Worm (Caenorhabditis elegans) whole organism, L1 larva: ENCODE results near the gene fbxa-179.

Experiments
- C04F5.9 ChIP-seq: sonication (generic microtip); optimal IDR thresholded peaks from 2 replicates; lab custom pipeline; 2016; ENCODE audit warnings: missing genetic modification characterization, missing compliant biosample characterization
- C16A3.4 ChIP-seq: fragments of 150-350 bp; optimal IDR thresholded peaks from 2 replicates; lab custom pipeline; 2014; ENCODE audit warnings: missing biosample characterization, missing genetic modification characterization
- aha-1 ChIP-seq: fragments of 150-350 bp; optimal IDR thresholded peaks from 2 replicates; lab custom pipeline; 2014; ENCODE audit warnings: missing biosample characterization, missing genetic modification characterization
- ceh-8 ChIP-seq: fragments of 200-800 bp; sonication (Bioruptor generic); optimal IDR thresholded peaks from 2 replicates; lab custom pipeline; 2018; ENCODE audit warnings: mild to moderate bottlenecking, missing genetic modification characterization, moderate library complexity, missing compliant biosample characterization
- dsc-1 ChIP-seq: sonication (generic microtip); optimal IDR thresholded peaks from 2 replicates; lab custom pipeline; 2016; ENCODE audit warnings: mild to moderate bottlenecking, missing genetic modification characterization, missing compliant biosample characterization
- efl-3 ChIP-seq: fragments of 200-800 bp; sonication (Bioruptor generic); optimal IDR thresholded peaks from 2 replicates; lab custom pipeline; 2018; ENCODE audit warnings: mild to moderate bottlenecking, missing genetic modification characterization, missing compliant biosample characterization
- elt-3 ChIP-seq, 6 experiments: fragments of 150-350 bp in 1 of 6; sonication (generic microtip); optimal IDR thresholded peaks; 2 replicates each; lab custom pipeline; 2017 to 2018; ENCODE audit warnings: missing biosample characterization in 6 of 6, missing genetic modification characterization in 6 of 6, inconsistent platforms in 1 of 6
- ets-5 ChIP-seq: fragments of 200-800 bp; sonication (Bioruptor generic); IDR thresholded peaks from 2 replicates; pipeline ENCODE4 v1.3.6; 2022; ENCODE audit warnings: missing genetic modification characterization, missing compliant biosample characterization
- fkh-4 ChIP-seq: sonication (generic microtip); optimal IDR thresholded peaks from 2 replicates; lab custom pipeline; 2016; ENCODE audit warnings: missing compliant biosample characterization, missing genetic modification characterization, borderline replicate concordance
- hlh-17 ChIP-seq: fragments of 200-800 bp; sonication (Bioruptor generic); optimal IDR thresholded peaks from 2 replicates; lab custom pipeline; 2018; ENCODE audit warnings: missing genetic modification characterization, mild to moderate bottlenecking, missing compliant biosample characterization, moderate library complexity, borderline replicate concordance
- hlh-4 ChIP-seq: sonication (generic microtip); optimal IDR thresholded peaks from 2 replicates; lab custom pipeline; 2016; ENCODE audit warnings: mild to moderate bottlenecking, missing genetic modification characterization, missing compliant biosample characterization
- isw-1 ChIP-seq: fragments of 200-800 bp; sonication (Bioruptor generic); IDR thresholded peaks from 2 replicates; pipeline ENCODE4 v1.3.6; 2022; ENCODE audit warnings: missing genetic modification characterization, missing compliant biosample characterization
- jun-1 ChIP-seq: fragments of 150-350 bp; optimal IDR thresholded peaks from 2 replicates; lab custom pipeline; 2014; ENCODE audit warnings: missing biosample characterization, missing genetic modification reagents, missing genetic modification characterization
- lin-13 ChIP-seq: fragments of 150-350 bp; optimal IDR thresholded peaks from 2 replicates; lab custom pipeline; 2014; ENCODE audit warnings: missing biosample characterization, missing genetic modification reagents, missing genetic modification characterization
- lin-14 ChIP-seq: fragments of 200-800 bp; sonication (Bioruptor generic); optimal IDR thresholded peaks from 2 replicates; lab custom pipeline; 2018; ENCODE audit warnings: mild to moderate bottlenecking, missing genetic modification characterization, moderate library complexity, missing compliant biosample characterization
- lin-15B ChIP-seq: fragments of 150-350 bp; sonication (generic microtip); optimal IDR thresholded peaks from 3 replicates; lab custom pipeline; 2014; ENCODE audit warnings: missing biosample characterization, missing genetic modification characterization
- lir-3 ChIP-seq: sonication (generic microtip); optimal IDR thresholded peaks from 2 replicates; lab custom pipeline; 2016; ENCODE audit warnings: mild to moderate bottlenecking, missing genetic modification characterization, moderate library complexity, missing compliant biosample characterization; ENCODE audit not compliant: poor library complexity
- lsy-2 ChIP-seq, 2 experiments: fragments of 150-350 bp; optimal IDR thresholded peaks; 2 replicates each; lab custom pipeline; 2014; ENCODE audit warnings: missing biosample characterization in 2 of 2, missing genetic modification characterization in 2 of 2
- mep-1 ChIP-seq: fragments of 150-350 bp; optimal IDR thresholded peaks from 2 replicates; lab custom pipeline; 2014; ENCODE audit warnings: missing biosample characterization, missing genetic modification characterization
- nhr-19 ChIP-seq: fragments of 200-800 bp; sonication (Bioruptor generic); conservative IDR thresholded peaks from 2 replicates; pipeline ENCODE4 v1.3.6; 2022; ENCODE audit warnings: missing genetic modification characterization, missing compliant biosample characterization
- nhr-20 ChIP-seq: sonication (generic microtip); optimal IDR thresholded peaks from 2 replicates; lab custom pipeline; 2016; ENCODE audit warnings: mild to moderate bottlenecking, missing genetic modification characterization, missing compliant biosample characterization
- nhr-47 ChIP-seq: sonication (generic microtip); optimal IDR thresholded peaks from 2 replicates; lab custom pipeline; 2016; ENCODE audit warnings: mild to moderate bottlenecking, missing genetic modification characterization, moderate library complexity, missing compliant biosample characterization
- nhr-71 ChIP-seq: sonication (generic microtip); optimal IDR thresholded peaks from 2 replicates; lab custom pipeline; 2016; ENCODE audit warnings: mild to moderate bottlenecking, missing genetic modification characterization, moderate library complexity, missing compliant biosample characterization
- nhr-84 ChIP-seq: sonication (generic microtip); optimal IDR thresholded peaks from 2 replicates; lab custom pipeline; 2017; ENCODE audit warnings: missing biosample characterization, missing genetic modification characterization
- nhr-85 ChIP-seq: sonication (generic microtip); peaks from one replicate; lab custom pipeline; 2016; ENCODE audit warnings: missing genetic modification characterization, inconsistent platforms, missing compliant biosample characterization
- pqm-1 ChIP-seq: sonication (generic microtip); optimal IDR thresholded peaks from 3 replicates; lab custom pipeline; 2017; ENCODE audit warnings: missing biosample characterization, missing genetic modification characterization
- rnt-1 ChIP-seq: sonication (generic microtip); optimal IDR thresholded peaks from 2 replicates; lab custom pipeline; 2016; ENCODE audit warnings: mild to moderate bottlenecking, missing genetic modification characterization, moderate library complexity, missing compliant biosample characterization
- sup-37 ChIP-seq: fragments of 200-800 bp; sonication (Bioruptor generic); optimal IDR thresholded peaks from 2 replicates; lab custom pipeline; 2018; ENCODE audit warnings: mild to moderate bottlenecking, missing genetic modification characterization, missing compliant biosample characterization
- tlp-1 ChIP-seq: fragments of 150-350 bp; optimal IDR thresholded peaks from 2 replicates; lab custom pipeline; 2014; ENCODE audit warnings: missing biosample characterization, missing genetic modification characterization
- unc-30 ChIP-seq: sonication (generic microtip); optimal IDR thresholded peaks from 2 replicates; lab custom pipeline; 2017; ENCODE audit warnings: missing biosample characterization, missing genetic modification characterization
- unc-62 ChIP-seq: fragments of 150-350 bp; optimal IDR thresholded peaks from 2 replicates; lab custom pipeline; 2014; ENCODE audit warnings: missing biosample characterization, missing genetic modification reagents, missing genetic modification characterization
- unc-98 ChIP-seq: fragments of 200-800 bp; sonication (Bioruptor generic); IDR thresholded peaks from 2 replicates; pipeline ENCODE4 v1.3.6; 2022; ENCODE audit warnings: missing genetic modification characterization, missing compliant biosample characterization
- vab-15 ChIP-seq: sonication (generic microtip); optimal IDR thresholded peaks from 2 replicates; lab custom pipeline; 2017; ENCODE audit warnings: missing genotype, mild to moderate bottlenecking, missing genetic modification characterization, missing compliant biosample characterization
- ztf-4 ChIP-seq: fragments of 150-350 bp; optimal IDR thresholded peaks from 2 replicates; lab custom pipeline; 2014; ENCODE audit warnings: missing biosample characterization, missing genetic modification characterization

Gene fbxa-179

ce11 chrX:14424673-14425072, 12.0 kb upstream of the fbxa-179 start, which contains the start of gene F23D12.11:
F23D12.11 (minus strand) TSS chrX:14424751.
- no peak for TF ChIP-seq tlp-1 (tag; lab: Kevin White, UChicago)
- TF ChIP-seq fkh-4 (tag; lab: Kevin White, UChicago) = no peak
- no peak for TF ChIP-seq lin-14
- no peak for TF ChIP-seq lin-13 (GFP tag; lab: Kevin White, UChicago)
- peak in 1 of 6 experiments; percentile 71 for TF ChIP-seq elt-3 (tag; optimal IDR thresholded peaks at IDR 0.05; lab: Kevin White, UChicago)
- TF ChIP-seq nhr-19 (GFP tag; lab: Robert Waterston, UW) = no peak
- TF ChIP-seq, all 84 proteins: peak for 1

ce11 chrX:14424186-14424585, 11.5 kb upstream of the fbxa-179 start:
- TF ChIP-seq nhr-85 = no peak

ce11 chrX:14423105-14423504, 10.4 kb upstream of the fbxa-179 start, which contains the start of gene fipr-3:
fipr-3 (plus strand) TSS chrX:14423405.
- TF ChIP-seq nhr-47 (tag; lab: Kevin White, UChicago) = no peak
- no peak for TF ChIP-seq ets-5 (GFP tag; lab: Robert Waterston, UW)
- TF ChIP-seq rnt-1 (tag; lab: Kevin White, UChicago) = no peak
- TF ChIP-seq aha-1 = no peak

ce11 chrX:14421529-14421982, 8.9 kb upstream of the fbxa-179 start, which contains the start of gene F23D12.2:
F23D12.2 (minus strand) TSS chrX:14421579.
- TF ChIP-seq nhr-84 (tag; lab: Kevin White, UChicago) = no peak
- no peak for TF ChIP-seq rnt-1 (tag; lab: Kevin White, UChicago)
- TF ChIP-seq nhr-71 = no peak
- TF ChIP-seq hlh-17 (GFP tag; lab: Kevin White, UChicago) = no peak
- TF ChIP-seq hlh-4 = no peak
- no peak for TF ChIP-seq nhr-47 (tag; lab: Kevin White, UChicago)
- TF ChIP-seq ztf-4 (tag; lab: Kevin White, UChicago) = no peak
- no peak for TF ChIP-seq unc-98 (GFP tag; lab: Robert Waterston, UW)
- TF ChIP-seq isw-1 (GFP tag; lab: Robert Waterston, UW) = no peak
- no peak for TF ChIP-seq ceh-8 (GFP tag; lab: Kevin White, UChicago)

- no peak for TF ChIP-seq dsc-1 (tag; lab: Kevin White, UChicago)
- no peak for TF ChIP-seq lir-3 (tag; lab: Kevin White, UChicago)
- no peak for TF ChIP-seq isw-1 (GFP tag; lab: Robert Waterston, UW)
- TF ChIP-seq unc-62 = no peak
- TF ChIP-seq vab-15 (tag; lab: Kevin White, UChicago) = no peak
- TF ChIP-seq nhr-71 = no peak
- no peak for TF ChIP-seq unc-30 (tag; lab: Kevin White, UChicago)
- no peak for TF ChIP-seq nhr-20 (tag; lab: Kevin White, UChicago)
- no peak for TF ChIP-seq lsy-2 (tag; optimal IDR thresholded peaks at IDR 0.05; lab: Kevin White, UChicago)
- no peak for TF ChIP-seq mep-1
- no peak for TF ChIP-seq nhr-84 (tag; lab: Kevin White, UChicago)
- TF ChIP-seq C16A3.4 (tag; lab: Kevin White, UChicago) = no peak
- no peak for TF ChIP-seq jun-1 (tag; lab: Kevin White, UChicago)
- no peak for TF ChIP-seq elt-3 (tag; optimal IDR thresholded peaks at IDR 0.05; lab: Kevin White, UChicago)
- no peak for TF ChIP-seq efl-3 (GFP tag; lab: Kevin White, UChicago)
- no peak for TF ChIP-seq pqm-1 (tag; lab: Kevin White, UChicago)
Observed at ce11 chrX:14415641-14416040, 3.0 kb upstream of the fbxa-179 start, which contains the start of gene F23D12.10. F23D12.10 (minus strand) TSS chrX:14415741.

ce11 chrX:14405817-14406216, 6.9 kb downstream of the fbxa-179 start, which contains the start of gene frpr-17:
frpr-17 (plus strand) TSS chrX:14406117.
- TF ChIP-seq ets-5 (GFP tag; lab: Robert Waterston, UW) (no peak), rnt-1 (tag; lab: Kevin White, UChicago) (no peak), sup-37 (GFP tag; lab: Kevin White, UChicago) (no peak), lin-15B (tag; lab: Kevin White, UChicago) (no peak), C04F5.9 (tag; lab: Kevin White, UChicago) (no peak)
- TF ChIP-seq, all 84 proteins: peak for 0
